Worm (Caenorhabditis elegans) whole organism, young adult: ENCODE measurements around the gene sqv-4.

Experiments used
- F33H1.4 ChIP-seq: fragments of 200-800 bp; sonication (Bioruptor generic); IDR thresholded peaks from 2 replicates; pipeline ENCODE4 v1.3.6; 2022; ENCODE audit warnings: missing genetic modification reagents, missing genetic modification characterization, missing compliant biosample characterization
- K12H6.12 ChIP-seq: fragments of 200-800 bp; sonication (Bioruptor generic); optimal IDR thresholded peaks from 2 replicates; lab custom pipeline; 2018; ENCODE audit warnings: mild to moderate bottlenecking, missing genetic modification characterization, missing compliant biosample characterization
- athp-1 ChIP-seq: sonication (generic microtip); optimal IDR thresholded peaks from 2 replicates; lab custom pipeline; 2017; ENCODE audit warnings: mild to moderate bottlenecking, missing genetic modification characterization, missing compliant biosample characterization
- attf-6 ChIP-seq: fragments of 200-800 bp; sonication (Bioruptor generic); IDR thresholded peaks from 2 replicates; pipeline ENCODE4 v1.3.6; 2022; ENCODE audit warnings: missing genetic modification reagents, missing genetic modification characterization, missing compliant biosample characterization
- dox-1 ChIP-seq: fragments of 200-800 bp; sonication (Bioruptor generic); IDR thresholded peaks from 2 replicates; pipeline ENCODE4 v1.3.6; 2022; ENCODE audit warnings: missing genetic modification reagents, missing genetic modification characterization, missing compliant biosample characterization
- dpl-1 ChIP-seq: fragments of 150-350 bp; optimal IDR thresholded peaks from 2 replicates; lab custom pipeline; 2014; ENCODE audit warnings: missing biosample characterization, missing genetic modification reagents, missing genetic modification characterization
- lir-1 ChIP-seq: fragments of 200-800 bp; sonication (Bioruptor generic); conservative IDR thresholded peaks from 2 replicates; pipeline ENCODE4 v1.3.6; 2022; ENCODE audit warnings: missing genetic modification reagents, missing genetic modification characterization, missing compliant biosample characterization
- madf-10 ChIP-seq: sonication (generic microtip); optimal IDR thresholded peaks from 2 replicates; lab custom pipeline; 2016; ENCODE audit warnings: mild to moderate bottlenecking, missing genetic modification characterization, missing compliant biosample characterization
- rpc-1 ChIP-seq, 2 experiments: fragments of 150-350 bp in 1 of 2; sonication (generic microtip) in 1 of 2; optimal IDR thresholded peaks; 2 replicates each; lab custom pipeline; 2014 to 2018; ENCODE audit warnings: missing biosample characterization in 1 of 2, missing genetic modification characterization in 1 of 2, missing genetic modification reagents in 1 of 2, missing genotype in 1 of 2
- snpc-4 ChIP-seq, 5 experiments: fragments of 150-350 bp in 1 of 5; sonication (generic microtip) in 4 of 5; optimal IDR thresholded peaks; 2 replicates each; lab custom pipeline; 2014 to 2018; ENCODE audit warnings: missing genetic modification characterization in 5 of 5, missing biosample characterization in 3 of 5, antibody characterized with exemption in 2 of 5, mild to moderate bottlenecking in 2 of 5, missing compliant biosample characterization in 2 of 5, missing genotype in 2 of 5, moderate library complexity in 2 of 5, missing genetic modification reagents in 1 of 5
- somi-1 ChIP-seq: fragments of 200-800 bp; sonication (Bioruptor generic); optimal IDR thresholded peaks from 2 replicates; lab custom pipeline; 2018; ENCODE audit warnings: mild to moderate bottlenecking, missing genetic modification characterization, missing compliant biosample characterization
- unc-62 ChIP-seq: fragments of 150-350 bp; optimal IDR thresholded peaks from 2 replicates; lab custom pipeline; 2014; ENCODE audit warnings: missing biosample characterization, missing genetic modification reagents, missing genetic modification characterization
- zim-3 ChIP-seq: sonication (generic microtip); optimal IDR thresholded peaks from 2 replicates; lab custom pipeline; 2017; ENCODE audit warnings: mild to moderate bottlenecking, missing genetic modification characterization, moderate library complexity, missing compliant biosample characterization

- TF ChIP-seq lir-1 (GFP tag; lab: Robert Waterston, UW) (no peak), unc-62 (GFP tag; lab: Kevin White, UChicago) (no peak), madf-10 (tag; lab: Kevin White, UChicago) (no peak), athp-1 (no peak), dox-1 (GFP tag; lab: Robert Waterston, UW) (no peak), snpc-4 (GFP tag; optimal IDR thresholded peaks at IDR 0.05; lab: Kevin White, UChicago) (no peak), snpc-4 (tag; optimal IDR thresholded peaks at IDR 0.05; lab: Kevin White, UChicago) (no peak), dpl-1 (GFP tag; lab: Kevin White, UChicago) (no peak), K12H6.12 (tag; lab: Kevin White, UChicago) (no peak), attf-6 (GFP tag; lab: Robert Waterston, UW) (no peak), F33H1.4 (GFP tag; lab: Robert Waterston, UW) (no peak), rpc-1 (optimal IDR thresholded peaks at IDR 0.05; lab: Kevin White, UChicago) (no peak), rpc-1 (tag; optimal IDR thresholded peaks at IDR 0.05; lab: Kevin White, UChicago) (no peak), somi-1 (GFP tag; lab: Kevin White, UChicago) (no peak), zim-3 (no peak)
Observed at ce11 chrV:10702249-10702648, 41.0 kb upstream of the sqv-4 start, which contains the start of gene pph-1.
